Worm (Caenorhabditis elegans): Measurements from ENCODE around the gene hyl-2.

DNA sequence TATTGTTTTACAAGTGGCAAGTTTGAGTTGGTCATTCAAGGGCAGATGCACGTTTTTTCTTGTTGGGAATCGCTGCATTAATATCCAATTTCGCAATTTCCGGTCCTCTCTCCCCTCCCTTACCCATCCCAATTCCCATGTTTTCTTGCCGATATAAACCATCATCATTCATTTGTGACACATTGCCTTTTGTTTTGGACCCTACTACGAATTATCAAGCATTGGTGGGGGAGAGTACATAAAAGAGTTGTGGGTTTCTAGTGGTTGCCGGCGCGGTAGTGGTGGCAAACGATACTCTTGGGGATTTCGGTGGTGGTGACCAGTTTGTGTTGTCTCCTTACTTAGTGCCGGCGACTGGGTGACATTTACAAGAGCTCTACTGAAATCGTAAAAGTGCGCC, 43.0 kb upstream of the hyl-2 start:
- TF ChIP-seq F13C5.2 (tag; optimal IDR thresholded peaks at IDR 0.05): no peak
- no peak for TF ChIP-seq pes-1 (GFP tag; IDR thresholded peaks at IDR 0.05)
- TF ChIP-seq hnd-1 (tag; optimal IDR thresholded peaks at IDR 0.05): no peak
- TF ChIP-seq ceh-36 (tag; optimal IDR thresholded peaks at IDR 0.05): no peak
